Worm (Caenorhabditis elegans) whole organism, L3 larva: Measurements from ENCODE around the gene T22C8.6.

ENCODE experiments used
- ZK546.5 ChIP-seq: sonication (generic microtip); optimal IDR thresholded peaks from 2 replicates; lab custom pipeline; 2017; ENCODE audit warnings: missing biosample characterization, missing genetic modification characterization
- ama-1 ChIP-seq: fragments of 150-350 bp; optimal IDR thresholded peaks from 2 replicates; lab custom pipeline; 2018
- ceh-16 ChIP-seq: sonication (generic microtip); optimal IDR thresholded peaks from 2 replicates; lab custom pipeline; 2017; ENCODE audit warnings: missing biosample characterization, missing genetic modification characterization
- ceh-82 ChIP-seq: fragments of 150-350 bp; optimal IDR thresholded peaks from 2 replicates; lab custom pipeline; 2014; ENCODE audit warnings: missing biosample characterization, missing genetic modification characterization
- ceh-9 ChIP-seq: sonication (generic microtip); optimal IDR thresholded peaks from 2 replicates; lab custom pipeline; 2018; ENCODE audit warnings: missing biosample characterization, missing genetic modification characterization
- egl-5 ChIP-seq: fragments of 150-350 bp; optimal IDR thresholded peaks from 2 replicates; lab custom pipeline; 2017; ENCODE audit warnings: missing biosample characterization, missing genetic modification reagents, missing genetic modification characterization, inconsistent platforms
- elt-1 ChIP-seq: fragments of 150-350 bp; optimal IDR thresholded peaks from 2 replicates; lab custom pipeline; 2014; ENCODE audit warnings: missing biosample characterization, missing genetic modification characterization
- elt-2 ChIP-seq: sonication (generic microtip); optimal IDR thresholded peaks from 2 replicates; lab custom pipeline; 2016; ENCODE audit warnings: missing genetic modification reagents, mild to moderate bottlenecking, missing genetic modification characterization, missing compliant biosample characterization
- elt-3 ChIP-seq, 3 experiments: fragments of 150-350 bp in 1 of 3; sonication (generic microtip) in 2 of 3; optimal IDR thresholded peaks; 2 replicates in 2 of 3; 4 replicates in 1 of 3; lab custom pipeline; 2014 to 2017; ENCODE audit warnings: missing biosample characterization in 3 of 3, missing genetic modification characterization in 3 of 3
- fkh-10 ChIP-seq: sonication (generic microtip); optimal IDR thresholded peaks from 2 replicates; lab custom pipeline; 2017; ENCODE audit warnings: missing biosample characterization, missing genetic modification reagents, missing genetic modification characterization
- fkh-2 ChIP-seq: fragments of 150-350 bp; optimal IDR thresholded peaks from 2 replicates; lab custom pipeline; 2014; ENCODE audit warnings: missing biosample characterization, missing genetic modification reagents, missing genetic modification characterization
- fos-1 ChIP-seq: fragments of 150-350 bp; optimal IDR thresholded peaks from 2 replicates; lab custom pipeline; 2014; ENCODE audit warnings: missing biosample characterization, missing genetic modification characterization
- jun-1 ChIP-seq: fragments of 150-350 bp; optimal IDR thresholded peaks from 2 replicates; lab custom pipeline; 2014; ENCODE audit warnings: missing biosample characterization, missing genetic modification reagents, missing genetic modification characterization
- lin-15B ChIP-seq: fragments of 150-350 bp; optimal IDR thresholded peaks from 2 replicates; lab custom pipeline; 2014; ENCODE audit warnings: missing biosample characterization, missing genetic modification characterization
- lin-39 ChIP-seq: fragments of 150-350 bp; optimal IDR thresholded peaks from 2 replicates; lab custom pipeline; 2018; ENCODE audit warnings: missing biosample characterization, missing genetic modification reagents, missing genetic modification characterization
- mdl-1 ChIP-seq: fragments of 150-350 bp; optimal IDR thresholded peaks from 2 replicates; lab custom pipeline; 2014; ENCODE audit warnings: missing biosample characterization, missing genetic modification characterization
- nfya-1 ChIP-seq: sonication (generic microtip); optimal IDR thresholded peaks from 2 replicates; lab custom pipeline; 2017; ENCODE audit warnings: missing genetic modification characterization, mild to moderate bottlenecking, missing compliant biosample characterization, antibody characterized with exemption, moderate library complexity; ENCODE audit not compliant: insufficient read depth
- nhr-11 ChIP-seq: fragments of 150-350 bp; optimal IDR thresholded peaks from 2 replicates; lab custom pipeline; 2014; ENCODE audit warnings: missing biosample characterization, missing genetic modification characterization
- nhr-12 ChIP-seq: fragments of 150-350 bp; optimal IDR thresholded peaks from 2 replicates; lab custom pipeline; 2014; ENCODE audit warnings: missing biosample characterization, missing genetic modification characterization
- nhr-237 ChIP-seq: fragments of 150-350 bp; optimal IDR thresholded peaks from 2 replicates; lab custom pipeline; 2014; ENCODE audit warnings: missing biosample characterization, missing genetic modification characterization
- nhr-28 ChIP-seq: fragments of 150-350 bp; optimal IDR thresholded peaks from 2 replicates; lab custom pipeline; 2014; ENCODE audit warnings: missing biosample characterization, missing genetic modification characterization
- nhr-43 ChIP-seq: sonication (generic microtip); optimal IDR thresholded peaks from 2 replicates; lab custom pipeline; 2016; ENCODE audit warnings: mild to moderate bottlenecking, missing genetic modification characterization, missing compliant biosample characterization; ENCODE audit not compliant: poor library complexity, severe bottlenecking
- nhr-76 ChIP-seq: fragments of 150-350 bp; sonication (generic microtip); optimal IDR thresholded peaks from 5 replicates; lab custom pipeline; 2014; ENCODE audit warnings: missing biosample characterization, missing genetic modification characterization
- nhr-77 ChIP-seq: fragments of 150-350 bp; optimal IDR thresholded peaks from 2 replicates; lab custom pipeline; 2014; ENCODE audit warnings: missing biosample characterization, missing genetic modification characterization
- pha-4 ChIP-seq: fragments of 150-350 bp; optimal IDR thresholded peaks from 2 replicates; lab custom pipeline; 2014; ENCODE audit warnings: missing biosample characterization, missing genetic modification reagents, missing genetic modification characterization
- pqm-1 ChIP-seq: fragments of 150-350 bp; optimal IDR thresholded peaks from 2 replicates; lab custom pipeline; 2017; ENCODE audit warnings: missing biosample characterization, missing genetic modification characterization, inconsistent platforms
- sea-2 ChIP-seq: fragments of 150-350 bp; sonication (generic microtip); optimal IDR thresholded peaks from 4 replicates; lab custom pipeline; 2014; ENCODE audit warnings: missing biosample characterization, missing genetic modification reagents, missing genetic modification characterization
- skn-1 ChIP-seq: fragments of 150-350 bp; optimal IDR thresholded peaks from 2 replicates; lab custom pipeline; 2014; ENCODE audit warnings: missing biosample characterization, missing genetic modification characterization
- snpc-4 ChIP-seq: fragments of 150-350 bp; optimal IDR thresholded peaks from 2 replicates; lab custom pipeline; 2014; ENCODE audit warnings: missing biosample characterization, missing genetic modification characterization
- tbx-2 ChIP-seq: sonication (generic microtip); optimal IDR thresholded peaks from 2 replicates; lab custom pipeline; 2016; ENCODE audit warnings: mild to moderate bottlenecking, missing genetic modification characterization, missing compliant biosample characterization
- unc-39 ChIP-seq: sonication (generic microtip); optimal IDR thresholded peaks from 4 replicates; lab custom pipeline; 2017; ENCODE audit warnings: missing biosample characterization, missing genetic modification characterization
- unc-62 ChIP-seq: fragments of 150-350 bp; sonication (generic microtip); optimal IDR thresholded peaks from 4 replicates; lab custom pipeline; 2014; ENCODE audit warnings: missing biosample characterization, missing genetic modification reagents, missing genetic modification characterization
- zag-1 ChIP-seq: fragments of 150-350 bp; optimal IDR thresholded peaks from 2 replicates; lab custom pipeline; 2014; ENCODE audit warnings: missing biosample characterization, missing genetic modification characterization
- ztf-11 ChIP-seq: fragments of 150-350 bp; optimal IDR thresholded peaks from 2 replicates; lab custom pipeline; 2014; ENCODE audit warnings: missing biosample characterization, missing genetic modification characterization
- ztf-4 ChIP-seq: fragments of 150-350 bp; optimal IDR thresholded peaks from 2 replicates; lab custom pipeline; 2014; ENCODE audit warnings: missing biosample characterization, missing genetic modification characterization

Gene T22C8.6

DNA sequence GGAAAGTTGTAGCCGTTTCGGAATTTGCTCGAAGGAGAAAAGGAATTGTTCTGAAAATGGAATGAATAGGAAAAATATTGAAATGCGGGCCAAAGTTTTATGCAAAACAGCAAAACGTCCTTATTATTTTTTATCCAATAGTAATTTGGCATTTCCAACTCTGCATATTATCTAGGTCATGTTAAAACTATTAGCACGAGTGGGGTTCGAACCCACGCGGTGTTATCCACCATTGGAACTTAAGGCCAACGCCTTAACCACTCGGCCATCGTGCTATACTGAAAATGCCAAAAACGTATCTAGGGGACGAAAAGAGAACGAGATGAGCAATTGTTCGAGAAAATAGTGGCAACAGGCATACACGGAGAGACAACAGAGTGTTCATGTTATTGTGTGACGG, 1.7 kb upstream of the T22C8.6 start:
- TF ChIP-seq nhr-43 (tag; lab: Kevin White, UChicago) = no peak
- TF ChIP-seq jun-1 (tag; lab: Kevin White, UChicago) = no peak
- TF ChIP-seq tbx-2 (tag; lab: Kevin White, UChicago) = no peak
- TF ChIP-seq egl-5 (tag; lab: Kevin White, UChicago) = no peak
- TF ChIP-seq ztf-11 (tag; lab: Kevin White, UChicago) = no peak
- TF ChIP-seq ceh-16 (tag; lab: Kevin White, UChicago) = no peak
- no peak for TF ChIP-seq mdl-1 (tag; lab: Kevin White, UChicago)
- TF ChIP-seq, all 47 proteins: peak for 0

DNA sequence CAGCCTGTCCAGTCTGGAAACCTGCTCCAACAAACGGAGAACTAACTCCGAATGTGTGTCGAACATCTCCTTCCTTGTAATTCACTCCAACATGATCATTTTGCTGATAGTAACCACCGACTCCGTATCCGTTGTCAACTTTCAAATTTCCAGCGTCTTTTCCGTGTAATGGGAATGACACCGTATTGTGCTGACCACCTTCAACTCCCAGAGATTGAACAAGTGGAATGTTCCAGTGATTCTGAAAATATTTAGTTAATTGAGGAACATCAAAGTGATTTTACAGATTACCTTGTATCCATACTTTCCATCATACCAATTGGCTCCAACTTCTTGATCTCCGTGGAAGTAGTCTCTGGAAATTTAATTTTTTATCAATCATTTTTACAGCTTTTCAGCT, 2.2 kb downstream of the T22C8.6 start:
- no peak for TF ChIP-seq snpc-4 (tag; lab: Kevin White, UChicago)
- no peak for TF ChIP-seq pha-4 (tag; lab: Kevin White, UChicago)
- no peak for TF ChIP-seq ama-1 (lab: Kevin White, UChicago)
- no peak for TF ChIP-seq egl-5 (tag; lab: Kevin White, UChicago)
- no peak for TF ChIP-seq pqm-1
- no peak for TF ChIP-seq unc-39 (tag; lab: Kevin White, UChicago)
- TF ChIP-seq nhr-43 (tag; lab: Kevin White, UChicago) = no peak
- TF ChIP-seq elt-3 (tag; optimal IDR thresholded peaks at IDR 0.05; lab: Kevin White, UChicago) = no peak
- no peak for TF ChIP-seq ceh-9 (tag; lab: Kevin White, UChicago)
- TF ChIP-seq nhr-28 (tag; lab: Kevin White, UChicago) = no peak
- no peak for TF ChIP-seq skn-1
- no peak for TF ChIP-seq fkh-2
- TF ChIP-seq nhr-237 (tag; lab: Kevin White, UChicago) = no peak
- TF ChIP-seq lin-15B = no peak
- no peak for TF ChIP-seq ztf-4 (tag; lab: Kevin White, UChicago)

DNA sequence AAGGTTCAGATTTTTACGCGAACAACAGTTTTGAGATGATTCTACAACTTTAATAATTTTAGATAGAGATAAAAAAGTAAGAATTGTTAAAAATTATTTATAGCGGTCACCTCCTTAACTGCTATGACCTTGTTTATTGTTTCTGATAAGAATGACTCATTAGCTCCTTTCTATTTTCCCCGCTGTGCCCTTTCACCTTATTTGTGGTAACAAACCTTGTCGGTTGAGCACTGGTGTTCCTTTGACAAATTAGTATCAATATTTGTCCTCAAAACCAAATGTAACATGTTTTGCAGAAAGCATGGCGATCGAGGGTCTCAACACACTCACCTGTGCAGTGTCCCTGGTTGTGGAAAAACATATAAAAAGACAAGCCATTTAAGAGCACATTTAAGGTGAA, 3.5 kb downstream of the T22C8.6 start:
- TF ChIP-seq sea-2 (GFP tag; lab: Kevin White, UChicago) (no peak), pha-4 (tag; lab: Kevin White, UChicago) (peak; percentile 48)

- TF ChIP-seq ceh-82 (no peak), skn-1 (peak; percentile 17), elt-2 (tag; lab: Kevin White, UChicago) (peak; percentile 98), nhr-76 (no peak), pha-4 (tag; lab: Kevin White, UChicago) (peak; percentile 34), nfya-1 (tag; lab: Kevin White, UChicago) (peak; percentile 16), fkh-2 (no peak), nhr-12 (tag; lab: Kevin White, UChicago) (no peak), pqm-1 (peak; percentile 88), jun-1 (tag; lab: Kevin White, UChicago) (peak; percentile 75)
Measured at ce11 chrII:8625163-8625562, 4.9 kb downstream of the T22C8.6 start, which contains the start of gene sptf-2. sptf-2 (plus strand) TSS chrII:8625459.

- no peak for TF ChIP-seq unc-39 (tag; lab: Kevin White, UChicago)
Measured at ce11 chrII:8623396-8623795, 6.7 kb downstream of the T22C8.6 start, which contains the start of gene T22C8.4. T22C8.4 (minus strand) TSS chrII:8623496.

DNA sequence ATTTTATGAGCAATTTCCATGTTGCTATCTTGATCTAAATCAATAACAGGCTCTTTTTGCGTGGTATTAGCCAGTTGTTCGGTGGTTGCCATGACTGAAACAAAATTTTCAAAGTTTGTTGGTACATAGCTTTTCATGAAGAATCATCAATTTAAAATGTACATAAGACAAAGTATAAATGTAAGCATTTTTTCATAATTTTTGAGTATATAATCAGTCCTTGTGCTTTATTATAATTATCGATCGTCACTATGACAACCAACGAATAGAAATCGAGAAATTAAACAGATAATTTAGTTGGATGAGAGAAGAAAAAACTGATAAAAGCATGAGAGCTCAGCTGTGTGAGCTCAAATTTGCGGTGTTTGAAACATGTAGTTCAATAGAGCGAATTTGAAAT, 8.2 kb downstream of the T22C8.6 start, which contains the start of gene T22C8.3:
TSS of gene T22C8.3 (minus strand) at position 101 of the 400 bp plus-strand sequence.
- no peak for TF ChIP-seq nhr-11 (tag; lab: Kevin White, UChicago)
- peak; percentile 10 for TF ChIP-seq pha-4 (tag; lab: Kevin White, UChicago)

DNA sequence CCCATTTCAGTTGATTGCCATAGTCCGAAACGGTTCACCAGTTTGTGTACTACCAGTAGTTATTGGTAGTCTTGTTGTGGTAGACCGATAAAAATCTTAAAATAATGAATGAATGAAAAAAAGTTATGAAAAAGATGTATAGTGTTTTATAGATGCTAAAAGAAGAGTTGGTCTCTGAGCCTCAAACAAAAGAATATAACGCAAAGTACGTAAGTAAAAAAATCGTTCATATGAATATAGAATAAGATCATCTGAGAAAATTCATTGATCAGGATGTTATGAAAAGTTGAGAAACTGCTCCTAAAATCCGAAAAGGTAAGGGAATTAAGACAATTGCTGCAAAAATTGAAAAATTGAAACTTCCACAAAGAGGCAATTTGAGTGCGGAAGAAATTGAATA, 12.6 kb downstream of the T22C8.6 start, which contains the start of gene chhy-1:
TSS of gene chhy-1 (minus strand) at position 101 of the 400 bp plus-strand sequence.
- TF ChIP-seq skn-1 = no peak
- TF ChIP-seq nhr-76 = no peak

DNA sequence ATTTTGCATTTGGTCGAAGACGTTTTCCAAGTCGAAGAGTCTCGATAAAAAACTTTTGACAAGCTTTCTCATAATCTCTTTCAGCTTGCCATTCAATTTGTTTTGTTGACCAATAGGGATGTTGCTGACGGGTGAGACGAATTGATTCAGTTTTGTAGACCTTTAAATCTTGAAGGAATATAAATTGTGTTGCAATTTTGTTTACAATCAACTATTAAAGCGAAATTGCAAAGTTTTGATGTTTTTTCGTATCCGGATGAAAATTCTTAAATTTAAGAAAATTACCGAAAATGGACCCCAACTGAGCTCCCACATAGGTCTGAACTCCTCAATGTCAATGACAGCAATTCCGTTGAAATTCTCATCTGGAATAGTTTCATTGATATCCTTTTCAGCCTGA, 13.9 kb downstream of the T22C8.6 start:
- TF ChIP-seq unc-62 (no peak), nhr-77 (tag; lab: Kevin White, UChicago) (no peak), tbx-2 (tag; lab: Kevin White, UChicago) (no peak), fos-1 (tag; lab: Kevin White, UChicago) (no peak), ceh-82 (no peak), ceh-9 (tag; lab: Kevin White, UChicago) (no peak), ztf-11 (tag; lab: Kevin White, UChicago) (no peak), elt-1 (tag; lab: Kevin White, UChicago) (no peak), zag-1 (tag; lab: Kevin White, UChicago) (no peak), lin-39 (tag; lab: Kevin White, UChicago) (no peak), fkh-10 (GFP tag; lab: Kevin White, UChicago) (no peak), nhr-12 (tag; lab: Kevin White, UChicago) (no peak), ama-1 (lab: Kevin White, UChicago) (no peak), jun-1 (tag; lab: Kevin White, UChicago) (no peak), pqm-1 (no peak), ZK546.5 (tag; lab: Kevin White, UChicago) (no peak), elt-2 (tag; lab: Kevin White, UChicago) (no peak), skn-1 (no peak)
- TF ChIP-seq, all 47 proteins: peak for 0
